Worm (Caenorhabditis elegans): ENCODE results near the gene F28B12.6.

F28B12.6 gene

DNA sequence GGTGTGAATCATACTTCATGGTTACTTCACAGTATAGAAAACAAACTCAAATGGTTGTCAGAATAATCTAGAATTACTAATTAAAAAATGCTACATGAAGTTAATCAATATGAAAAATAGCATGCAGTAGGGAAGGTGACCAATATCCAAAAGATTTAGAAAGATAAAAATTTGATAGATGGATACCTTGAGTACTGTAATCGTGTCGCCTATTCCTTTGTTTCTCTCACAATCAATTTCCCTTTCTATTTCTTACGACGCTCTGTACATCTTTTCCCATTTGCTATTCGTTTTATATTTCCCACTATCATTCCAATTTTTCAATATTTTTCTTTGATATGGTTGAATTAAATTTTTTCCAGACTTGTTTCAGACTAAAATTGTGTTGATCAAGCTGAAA lies 20.7 kb downstream of the F28B12.6 start, which contains the start of gene B0034.7:
Gene B0034.7 (plus strand): TSS at position 301 of the 400 bp plus-strand sequence.
- TF ChIP-seq nhr-25 (tag; optimal IDR thresholded peaks at IDR 0.05; ENCODE audit: borderline replicate concordance, insufficient read depth) (no peak), fkh-10 (GFP tag; optimal IDR thresholded peaks at IDR 0.05) (no peak), skn-1 (tag; optimal IDR thresholded peaks at IDR 0.05) (no peak), zfp-3 (GFP tag; conservative IDR thresholded peaks at IDR 0.05) (no peak), aly-2 (tag; optimal IDR thresholded peaks at IDR 0.05) (no peak), snpc-1.2 (GFP tag; IDR thresholded peaks at IDR 0.05) (no peak), rbr-2 (tag; optimal IDR thresholded peaks at IDR 0.05) (no peak), hif-1 (tag; optimal IDR thresholded peaks at IDR 0.05) (no peak), T20F7.1 (GFP tag; optimal IDR thresholded peaks at IDR 0.05) (no peak), nhr-77 (tag; optimal IDR thresholded peaks at IDR 0.05) (no peak), lin-13 (GFP tag; optimal IDR thresholded peaks at IDR 0.05) (no peak)

DNA sequence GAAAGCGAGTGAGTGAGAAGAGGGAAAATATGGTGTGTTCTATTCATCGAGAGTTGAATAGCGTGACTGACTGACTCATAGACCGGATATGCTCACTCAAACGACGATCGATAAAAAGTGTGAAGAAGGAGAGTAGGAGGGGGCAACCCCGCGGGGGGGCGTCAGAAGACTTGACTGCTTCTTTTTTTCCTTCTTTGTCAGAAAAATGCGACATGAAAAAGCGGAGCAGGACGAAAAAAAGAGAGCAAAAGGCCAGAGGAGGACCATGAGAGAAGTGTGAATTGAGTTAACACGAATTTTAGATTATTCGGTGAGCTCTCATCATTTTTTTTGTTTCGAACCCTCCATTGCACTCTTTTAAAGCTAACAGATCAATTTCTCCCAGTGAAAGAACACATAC lies 21.7 kb downstream of the F28B12.6 start:
- TF ChIP-seq lsy-2 (tag; optimal IDR thresholded peaks at IDR 0.05) (peak in 1 of 2 experiments; percentile 14), Y75B8A.6 (GFP tag; IDR thresholded peaks at IDR 0.05) (no peak), rbr-2 (tag; optimal IDR thresholded peaks at IDR 0.05) (peak; percentile 9), unc-62 (GFP tag; optimal IDR thresholded peaks at IDR 0.05 in 1 of 2) (peak in 1 of 2 experiments; percentile 94), unc-62 (tag; optimal IDR thresholded peaks at IDR 0.05) (no peak), fkh-10 (GFP tag; optimal IDR thresholded peaks at IDR 0.05) (peak; percentile 9), hlh-11 (tag; optimal IDR thresholded peaks at IDR 0.05) (peak; percentile 5), attf-4 (tag; optimal IDR thresholded peaks at IDR 0.05) (no peak), F26F4.8 (GFP tag; conservative IDR thresholded peaks at IDR 0.05) (no peak), hlh-30 (tag; optimal IDR thresholded peaks at IDR 0.05; ENCODE audit: insufficient read depth) (peak; percentile 33), ztf-7 (tag; optimal IDR thresholded peaks at IDR 0.05) (no peak)

DNA sequence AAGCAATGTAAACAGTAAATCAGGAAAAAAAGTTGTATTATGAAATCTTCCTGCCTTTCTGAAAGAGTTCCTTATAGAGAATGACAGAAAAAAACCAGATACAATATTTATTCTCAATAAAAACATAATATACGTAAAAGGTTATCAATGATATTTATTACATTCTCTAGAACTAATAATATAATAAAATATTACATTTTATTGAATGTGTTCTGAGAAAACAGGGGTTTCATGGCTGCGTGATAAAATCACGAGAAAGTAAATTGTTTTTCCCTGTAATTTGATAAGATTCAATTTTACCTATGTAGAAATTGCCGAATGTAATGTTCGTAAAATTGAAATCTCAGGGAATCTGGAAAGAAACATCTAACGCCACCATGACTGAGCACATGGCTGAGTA lies 24.3 kb downstream of the F28B12.6 start:
- TF ChIP-seq aha-1 (tag): peak; percentile 82
- no peak for TF ChIP-seq Y75B8A.6 (GFP tag; IDR thresholded peaks at IDR 0.05)
- no peak for TF ChIP-seq snpc-1.2 (GFP tag; IDR thresholded peaks at IDR 0.05)
- no peak for TF ChIP-seq ceh-82 (tag; optimal IDR thresholded peaks at IDR 0.05)
- TF ChIP-seq set-16 (GFP tag; IDR thresholded peaks at IDR 0.05): no peak
- no peak for TF ChIP-seq T20F7.1 (GFP tag; optimal IDR thresholded peaks at IDR 0.05)

DNA sequence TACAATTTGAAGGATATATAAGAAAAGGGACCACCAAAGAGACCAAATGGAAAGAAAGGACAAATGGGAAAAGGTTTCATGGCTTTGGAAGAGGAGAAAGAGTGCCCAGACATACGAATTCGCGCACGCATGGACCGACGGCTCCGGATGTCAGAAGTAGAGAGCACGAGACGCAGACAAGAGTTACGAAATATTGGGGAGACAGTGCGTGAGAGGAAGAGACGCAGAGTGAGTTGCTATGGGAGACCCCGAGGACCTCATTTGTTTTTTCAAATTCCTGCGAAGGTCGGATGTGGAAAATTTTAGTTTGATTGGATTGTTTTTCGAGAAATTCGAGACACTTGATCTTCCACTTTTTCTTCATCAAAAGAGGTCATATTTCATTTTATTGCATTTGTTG lies 26.0 kb downstream of the F28B12.6 start:
- TF ChIP-seq ceh-62 (tag; optimal IDR thresholded peaks at IDR 0.05): no peak
- TF ChIP-seq lin-29 (GFP tag; IDR thresholded peaks at IDR 0.05): no peak
- no peak for TF ChIP-seq madf-5 (GFP tag; IDR thresholded peaks at IDR 0.05)
- no peak for TF ChIP-seq nhr-41 (GFP tag; IDR thresholded peaks at IDR 0.05)
- TF ChIP-seq egl-43 (GFP tag; IDR thresholded peaks at IDR 0.05): no peak
- TF ChIP-seq skn-1 (tag; optimal IDR thresholded peaks at IDR 0.05): no peak
- no peak for TF ChIP-seq Y48G9A.11 (GFP tag; IDR thresholded peaks at IDR 0.05)
- no peak for TF ChIP-seq F10B5.3 (tag; optimal IDR thresholded peaks at IDR 0.05)
- TF ChIP-seq attf-4 (tag; optimal IDR thresholded peaks at IDR 0.05): no peak
- no peak for TF ChIP-seq gei-8 (GFP tag; optimal IDR thresholded peaks at IDR 0.05)
- TF ChIP-seq mdt-29 (GFP tag; IDR thresholded peaks at IDR 0.05): no peak
- no peak for TF ChIP-seq lin-13 (GFP tag; optimal IDR thresholded peaks at IDR 0.05)
- no peak for TF ChIP-seq ZK546.5 (tag; optimal IDR thresholded peaks at IDR 0.05)
- TF ChIP-seq daf-12 (tag; optimal IDR thresholded peaks at IDR 0.05): no peak
- no peak for TF ChIP-seq nhr-111 (GFP tag; optimal IDR thresholded peaks at IDR 0.05)
- no peak for TF ChIP-seq snpc-1.2 (GFP tag; IDR thresholded peaks at IDR 0.05)
- TF ChIP-seq lin-39 (tag; optimal IDR thresholded peaks at IDR 0.05): no peak
- TF ChIP-seq unc-62 (GFP tag; optimal IDR thresholded peaks at IDR 0.05 in 1 of 2): peak in 1 of 2 experiments; percentile 37
- TF ChIP-seq unc-62 (tag; optimal IDR thresholded peaks at IDR 0.05): no peak
- no peak for TF ChIP-seq fos-1 (tag; optimal IDR thresholded peaks at IDR 0.05)
- TF ChIP-seq jun-1 (tag; optimal IDR thresholded peaks at IDR 0.05): no peak
- no peak for TF ChIP-seq daf-19 (GFP tag; conservative IDR thresholded peaks at IDR 0.05)
- TF ChIP-seq F26F4.8 (GFP tag; conservative IDR thresholded peaks at IDR 0.05): no peak
- peak; percentile 7 for TF ChIP-seq hlh-30 (tag; optimal IDR thresholded peaks at IDR 0.05; ENCODE audit: insufficient read depth)
- TF ChIP-seq mep-1 (tag; optimal IDR thresholded peaks at IDR 0.05): peak; percentile 4
- no peak for TF ChIP-seq nhr-6 (tag; optimal IDR thresholded peaks at IDR 0.05)
- no peak for TF ChIP-seq sdz-12 (GFP tag; optimal IDR thresholded peaks at IDR 0.05)
- TF ChIP-seq Y105C5A.15 (GFP tag; IDR thresholded peaks at IDR 0.05): no peak
- no peak for TF ChIP-seq ctbp-1 (GFP tag; IDR thresholded peaks at IDR 0.05)
- no peak for TF ChIP-seq nhr-48 (tag; optimal IDR thresholded peaks at IDR 0.05)
- no peak for TF ChIP-seq madf-9 (GFP tag; conservative IDR thresholded peaks at IDR 0.05)
